Worm (Caenorhabditis elegans) whole organism, early embryonic: ENCODE data around the gene srv-10.

ENCODE experiments used
- B0310.2 ChIP-seq: sonication (generic microtip); optimal IDR thresholded peaks from 2 replicates; lab custom pipeline; 2016; ENCODE audit warnings: mild to moderate bottlenecking, missing genetic modification characterization, missing compliant biosample characterization
- aly-1 ChIP-seq: sonication (generic microtip); optimal IDR thresholded peaks from 2 replicates; lab custom pipeline; 2016; ENCODE audit warnings: missing genetic modification characterization, missing compliant biosample characterization
- ama-1 ChIP-seq: fragments of 150-350 bp; optimal IDR thresholded peaks from 2 replicates; lab custom pipeline; 2014
- ets-7 ChIP-seq: sonication (generic microtip); optimal IDR thresholded peaks from 2 replicates; lab custom pipeline; 2016; ENCODE audit warnings: missing genotype, missing genetic modification characterization, missing compliant biosample characterization
- flt-1 ChIP-seq: fragments of 200-800 bp; sonication (Bioruptor generic); IDR thresholded peaks from 2 replicates; pipeline ENCODE4 v1.3.6; 2022; ENCODE audit warnings: missing genetic modification characterization, missing compliant biosample characterization
- hmbx-1 ChIP-seq: sonication (generic microtip); optimal IDR thresholded peaks from 2 replicates; lab custom pipeline; 2016; ENCODE audit warnings: mild to moderate bottlenecking, missing genetic modification characterization, missing compliant biosample characterization
- hmg-4 ChIP-seq: fragments of 200-800 bp; sonication (Bioruptor generic); optimal IDR thresholded peaks from 2 replicates; lab custom pipeline; 2018; ENCODE audit warnings: mild to moderate bottlenecking, missing genetic modification characterization, missing compliant biosample characterization
- hnd-1 ChIP-seq: sonication (generic microtip); optimal IDR thresholded peaks from 2 replicates; lab custom pipeline; 2016; ENCODE audit warnings: missing genetic modification characterization, missing compliant biosample characterization
- sea-1 ChIP-seq: fragments of 200-800 bp; sonication (Bioruptor generic); conservative IDR thresholded peaks from 2 replicates; pipeline ENCODE4 v1.3.6; 2022; ENCODE audit warnings: missing genetic modification characterization, missing compliant biosample characterization
- tbx-37 ChIP-seq: fragments of 200-800 bp; sonication (Bioruptor generic); conservative IDR thresholded peaks from 2 replicates; pipeline ENCODE4 v1.3.6; 2022; ENCODE audit warnings: missing genetic modification reagents, missing genetic modification characterization, missing compliant biosample characterization

DNA sequence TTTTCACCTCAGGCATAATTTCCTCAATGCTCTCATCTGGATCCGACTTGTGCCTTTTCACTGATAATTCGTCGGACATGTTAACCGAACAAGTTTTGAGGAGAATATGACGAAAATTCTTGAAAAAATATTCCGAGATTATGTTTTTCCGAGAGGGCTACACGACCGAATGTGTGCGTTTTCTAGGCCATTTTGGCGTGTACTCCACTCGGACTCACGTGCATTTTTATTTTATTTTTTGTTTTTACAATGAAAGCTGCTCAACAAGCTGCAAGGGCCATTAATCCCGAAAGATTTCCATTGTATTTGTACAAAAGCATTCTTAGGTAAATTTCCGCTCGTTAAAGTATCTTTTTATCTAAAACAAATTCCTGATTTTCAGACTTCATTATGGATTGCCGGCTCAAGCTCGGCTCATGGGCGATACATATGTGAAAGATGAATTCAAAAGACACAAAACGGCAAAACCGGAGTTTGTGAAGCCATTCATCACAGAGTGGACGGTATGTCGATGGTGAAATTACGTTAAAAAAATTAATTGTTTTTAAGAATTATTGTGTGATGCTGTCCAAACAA, 44.6 kb downstream of the srv-10 start, which contains the start of the genes F25H9.6 and F25H9.7:
- TF ChIP-seq ama-1 (lab: Kevin White, UChicago) (no peak), hnd-1 (tag; lab: Kevin White, UChicago) (peak; percentile 7), sea-1 (no peak), aly-1 (tag; lab: Kevin White, UChicago) (no peak), hmbx-1 (tag; lab: Kevin White, UChicago) (no peak), hmg-4 (GFP tag; lab: Kevin White, UChicago) (no peak), ets-7 (tag; lab: Kevin White, UChicago) (peak; percentile 37), flt-1 (GFP tag; lab: Robert Waterston, UW) (peak; percentile 58), tbx-37 (GFP tag; lab: Robert Waterston, UW) (peak; percentile 89), B0310.2 (tag; lab: Kevin White, UChicago) (no peak)
